Fruit fly (Drosophila melanogaster) Kc167 (cell line): ENCODE results near the gene Nepl11.

Source experiments
- Myc ChIP-seq: fragments of >200 bp; optimal IDR thresholded peaks from 2 replicates; lab custom pipeline; 2017; ENCODE audit warnings: missing external identifiers
- Sin3A ChIP-seq: fragments of >200 bp; optimal IDR thresholded peaks from 2 replicates; lab custom pipeline; 2018; ENCODE audit warnings: missing external identifiers
- h ChIP-seq: fragments of >200 bp; optimal IDR thresholded peaks from 3 replicates; lab custom pipeline; 2018; ENCODE audit warnings: missing external identifiers
- insv ChIP-seq: fragments of >200 bp; optimal IDR thresholded peaks from 3 replicates; lab custom pipeline; 2018; ENCODE audit warnings: missing external identifiers
- psq ChIP-seq: fragments of >200 bp; optimal IDR thresholded peaks from 2 replicates; lab custom pipeline; 2017; ENCODE audit warnings: missing external identifiers
- ttk ChIP-seq: sonication (Bioruptor generic); optimal IDR thresholded peaks from 2 replicates; lab custom pipeline; 2017; ENCODE audit warnings: missing external identifiers

DNA sequence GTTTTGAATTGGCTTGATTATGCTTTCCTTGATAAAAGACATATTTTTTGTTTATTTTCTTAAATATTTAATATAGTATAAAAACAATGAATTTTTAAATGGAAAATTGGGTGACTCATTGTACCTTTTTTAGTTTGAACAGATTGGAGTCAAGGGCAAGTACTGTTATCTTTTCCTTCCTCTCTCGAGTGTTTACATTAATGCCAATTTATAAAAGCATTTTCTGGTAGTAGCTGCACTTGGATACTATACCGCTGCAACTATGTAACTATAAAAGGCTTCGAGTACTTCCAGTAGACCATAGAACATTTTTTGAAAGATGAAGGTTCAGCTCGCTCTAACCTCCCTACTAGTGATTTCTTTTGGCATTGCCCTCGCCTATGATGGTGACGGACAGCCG is 40.2 kb upstream of the Nepl11 start, which contains the start of gene CG14645:
- TF ChIP-seq h (lab: Kevin White, UChicago) (no peak), ttk (lab: Kevin White, UChicago) (no peak), Sin3A (no peak), psq (lab: Kevin White, UChicago) (no peak), Myc (no peak), insv (no peak)
